Worm (Caenorhabditis elegans) whole organism, young adult: ENCODE data around the gene dnc-1.

ENCODE experiments used
- B0035.1 ChIP-seq: sonication (generic microtip); optimal IDR thresholded peaks from 2 replicates; lab custom pipeline; 2016; ENCODE audit warnings: missing genetic modification characterization, mild to moderate bottlenecking, missing compliant biosample characterization, missing genotype, missing genetic modification reagents
- F10E7.11 ChIP-seq: sonication (generic microtip); optimal IDR thresholded peaks from 2 replicates; lab custom pipeline; 2017; ENCODE audit warnings: mild to moderate bottlenecking, missing genetic modification characterization, moderate library complexity, missing compliant biosample characterization
- F37B4.10 ChIP-seq: fragments of 200-800 bp; sonication (Bioruptor generic); IDR thresholded peaks from 2 replicates; pipeline ENCODE4 v1.3.6; 2022; ENCODE audit warnings: missing genetic modification characterization, missing compliant biosample characterization
- F55B11.4 ChIP-seq: sonication (generic microtip); optimal IDR thresholded peaks from 2 replicates; lab custom pipeline; 2016; ENCODE audit warnings: missing compliant biosample characterization, missing genetic modification characterization, borderline replicate concordance; ENCODE audit not compliant: insufficient read depth
- F57A8.1 ChIP-seq: fragments of 200-800 bp; sonication (Bioruptor generic); optimal IDR thresholded peaks from 2 replicates; lab custom pipeline; 2018; ENCODE audit warnings: mild to moderate bottlenecking, missing genetic modification characterization, moderate library complexity, missing compliant biosample characterization
- F57C9.4 ChIP-seq: sonication (generic microtip); optimal IDR thresholded peaks from 2 replicates; lab custom pipeline; 2017; ENCODE audit warnings: mild to moderate bottlenecking, missing genetic modification characterization, missing compliant biosample characterization
- T07F8.4 ChIP-seq: sonication (generic microtip); optimal IDR thresholded peaks from 2 replicates; lab custom pipeline; 2016; ENCODE audit warnings: mild to moderate bottlenecking, missing genetic modification characterization, moderate library complexity, missing compliant biosample characterization
- Y53G8AR.9 ChIP-seq: fragments of 200-800 bp; sonication (Bioruptor generic); conservative IDR thresholded peaks from 2 replicates; pipeline ENCODE4 v1.3.6; 2022; ENCODE audit warnings: missing genetic modification reagents, missing genetic modification characterization, missing compliant biosample characterization
- Y95B8A.8 ChIP-seq: fragments of 200-800 bp; sonication (Bioruptor generic); IDR thresholded peaks from 2 replicates; pipeline ENCODE4 v1.3.6; 2022; ENCODE audit warnings: missing genetic modification reagents, missing genetic modification characterization, missing compliant biosample characterization
- ZK185.1 ChIP-seq: sonication (generic microtip); optimal IDR thresholded peaks from 2 replicates; lab custom pipeline; 2016; ENCODE audit warnings: mild to moderate bottlenecking, missing genetic modification characterization, missing compliant biosample characterization; ENCODE audit not compliant: poor library complexity, severe bottlenecking
- attf-5 ChIP-seq: fragments of 200-800 bp; sonication (Bioruptor generic); optimal IDR thresholded peaks from 2 replicates; lab custom pipeline; 2018; ENCODE audit warnings: mild to moderate bottlenecking, missing genetic modification characterization, missing compliant biosample characterization
- bed-2 ChIP-seq: fragments of 200-800 bp; sonication (Bioruptor generic); IDR thresholded peaks from 2 replicates; pipeline ENCODE4 v1.3.6; 2022; ENCODE audit warnings: missing genetic modification reagents, missing genetic modification characterization, missing compliant biosample characterization
- ccch-3 ChIP-seq: fragments of 200-800 bp; sonication (Bioruptor generic); optimal IDR thresholded peaks from 2 replicates; lab custom pipeline; 2018; ENCODE audit warnings: mild to moderate bottlenecking, missing genetic modification characterization, missing compliant biosample characterization
- ceh-58 ChIP-seq: fragments of 200-800 bp; sonication (Bioruptor generic); IDR thresholded peaks from 2 replicates; pipeline ENCODE4 v1.3.6; 2022; ENCODE audit warnings: missing genetic modification characterization, missing compliant biosample characterization
- efl-1 ChIP-seq: fragments of 150-350 bp; optimal IDR thresholded peaks from 2 replicates; lab custom pipeline; 2014; ENCODE audit warnings: missing biosample characterization, missing genetic modification reagents, missing genetic modification characterization
- hlh-26 ChIP-seq: fragments of 200-800 bp; sonication (Bioruptor generic); conservative IDR thresholded peaks from 2 replicates; pipeline ENCODE4 v1.3.6; 2022; ENCODE audit warnings: missing genetic modification reagents, missing genetic modification characterization, missing compliant biosample characterization
- hrde-1 ChIP-seq: sonication (generic microtip); optimal IDR thresholded peaks from 2 replicates; lab custom pipeline; 2016; ENCODE audit warnings: missing genetic modification characterization, mild to moderate bottlenecking, missing compliant biosample characterization, moderate library complexity, missing genotype, missing genetic modification reagents, borderline replicate concordance
- lag-1 ChIP-seq: fragments of 200-800 bp; sonication (Bioruptor generic); IDR thresholded peaks from 2 replicates; pipeline ENCODE4 v1.3.6; 2022; ENCODE audit warnings: missing genetic modification reagents, missing genetic modification characterization, missing compliant biosample characterization
- lin-35 ChIP-seq, 3 experiments: fragments of 150-350 bp in 2 of 3; sonication (generic microtip) in 1 of 3; optimal IDR thresholded peaks; 2 replicates each; lab custom pipeline; 2014 to 2018; ENCODE audit warnings: missing biosample characterization in 3 of 3, missing genetic modification characterization in 3 of 3, missing genetic modification reagents in 3 of 3
- lin-40 ChIP-seq: sonication (generic microtip); optimal IDR thresholded peaks from 2 replicates; lab custom pipeline; 2016; ENCODE audit warnings: missing genetic modification characterization, mild to moderate bottlenecking, missing compliant biosample characterization, missing genotype, missing genetic modification reagents
- madf-10 ChIP-seq: sonication (generic microtip); optimal IDR thresholded peaks from 2 replicates; lab custom pipeline; 2016; ENCODE audit warnings: mild to moderate bottlenecking, missing genetic modification characterization, missing compliant biosample characterization
- madf-3 ChIP-seq: fragments of 200-800 bp; sonication (Bioruptor generic); IDR thresholded peaks from 2 replicates; pipeline ENCODE4 v1.3.6; 2022; ENCODE audit warnings: missing genetic modification reagents, missing genetic modification characterization, missing compliant biosample characterization
- madf-8 ChIP-seq: fragments of 200-800 bp; sonication (Bioruptor generic); conservative IDR thresholded peaks from 2 replicates; pipeline ENCODE4 v1.3.6; 2022; ENCODE audit warnings: missing genetic modification reagents, missing genetic modification characterization, missing compliant biosample characterization
- mes-4 ChIP-seq: sonication (generic microtip); optimal IDR thresholded peaks from 2 replicates; lab custom pipeline; 2016; ENCODE audit warnings: missing genotype, missing genetic modification characterization, missing compliant biosample characterization
- nfya-1 ChIP-seq: sonication (generic microtip); optimal IDR thresholded peaks from 2 replicates; lab custom pipeline; 2017; ENCODE audit warnings: antibody characterized with exemption, missing compliant biosample characterization, missing genetic modification characterization, borderline replicate concordance; ENCODE audit not compliant: insufficient read depth
- nfyb-1 ChIP-seq: fragments of 200-800 bp; sonication (Bioruptor generic); IDR thresholded peaks from 2 replicates; pipeline ENCODE4 v1.3.6; 2022; ENCODE audit warnings: missing genetic modification reagents, missing genetic modification characterization, missing compliant biosample characterization
- nhr-90 ChIP-seq: sonication (generic microtip); optimal IDR thresholded peaks from 2 replicates; lab custom pipeline; 2016; ENCODE audit warnings: missing genotype, mild to moderate bottlenecking, missing genetic modification characterization, missing compliant biosample characterization
- repo-1 ChIP-seq: sonication (generic microtip); optimal IDR thresholded peaks from 2 replicates; lab custom pipeline; 2017; ENCODE audit warnings: mild to moderate bottlenecking, missing genetic modification characterization, missing compliant biosample characterization
- sdz-38 ChIP-seq: sonication (generic microtip); optimal IDR thresholded peaks from 2 replicates; lab custom pipeline; 2016; ENCODE audit warnings: missing genotype, missing genetic modification characterization, missing compliant biosample characterization
- snpc-1.1 ChIP-seq: sonication (generic microtip); optimal IDR thresholded peaks from 2 replicates; lab custom pipeline; 2017; ENCODE audit warnings: missing genetic modification characterization, mild to moderate bottlenecking, missing compliant biosample characterization, antibody characterized with exemption, moderate library complexity, missing genotype, missing genetic modification reagents; ENCODE audit not compliant: insufficient read depth
- snpc-1.3 ChIP-seq: sonication (generic microtip); optimal IDR thresholded peaks from 2 replicates; lab custom pipeline; 2017; ENCODE audit warnings: missing genetic modification characterization, mild to moderate bottlenecking, missing compliant biosample characterization, antibody characterized with exemption, moderate library complexity, missing genotype, missing genetic modification reagents; ENCODE audit not compliant: insufficient read depth
- somi-1 ChIP-seq: fragments of 200-800 bp; sonication (Bioruptor generic); optimal IDR thresholded peaks from 2 replicates; lab custom pipeline; 2018; ENCODE audit warnings: mild to moderate bottlenecking, missing genetic modification characterization, missing compliant biosample characterization
- tbp1 ChIP-seq: fragments of 200-800 bp; sonication (Bioruptor generic); optimal IDR thresholded peaks from 2 replicates; lab custom pipeline; 2018; ENCODE audit warnings: mild to moderate bottlenecking, missing genetic modification characterization, missing compliant biosample characterization
- zfh-2 ChIP-seq: fragments of 200-800 bp; sonication (Bioruptor generic); conservative IDR thresholded peaks from 2 replicates; pipeline ENCODE4 v1.3.6; 2022; ENCODE audit warnings: missing genetic modification reagents, missing genetic modification characterization, missing compliant biosample characterization
- ztf-25 ChIP-seq: fragments of 200-800 bp; sonication (Bioruptor generic); IDR thresholded peaks from 2 replicates; pipeline ENCODE4 v1.3.6; 2022; ENCODE audit warnings: missing genetic modification reagents, missing genetic modification characterization, missing compliant biosample characterization
- ztf-3 ChIP-seq: fragments of 200-800 bp; sonication (Bioruptor generic); optimal IDR thresholded peaks from 2 replicates; lab custom pipeline; 2018; ENCODE audit warnings: mild to moderate bottlenecking, missing genetic modification characterization, missing compliant biosample characterization

Gene dnc-1

ce11 chrIV:10898160-10898559 is 34.8 kb downstream of the dnc-1 start:
- TF ChIP-seq nfyb-1 (no peak), lin-35 (GFP tag; optimal IDR thresholded peaks at IDR 0.05; lab: Kevin White, UChicago) (no peak), ccch-3 (GFP tag; lab: Kevin White, UChicago) (no peak), nhr-90 (tag; lab: Kevin White, UChicago) (no peak), madf-3 (GFP tag; lab: Robert Waterston, UW) (no peak), ztf-3 (GFP tag; lab: Kevin White, UChicago) (no peak), tbp1 (GFP tag; lab: Kevin White, UChicago) (no peak), lag-1 (GFP tag; lab: Robert Waterston, UW) (no peak), madf-8 (no peak)
- TF ChIP-seq, all 124 proteins: peak for 0

- TF ChIP-seq T07F8.4 (no peak), ZK185.1 (tag; lab: Kevin White, UChicago) (no peak), F57C9.4 (tag; lab: Kevin White, UChicago) (no peak), hlh-26 (GFP tag; lab: Robert Waterston, UW) (no peak), snpc-1.1 (tag; lab: Kevin White, UChicago) (no peak), efl-1 (no peak), mes-4 (tag; lab: Kevin White, UChicago) (no peak), lin-40 (tag; lab: Kevin White, UChicago) (no peak), bed-2 (no peak), B0035.1 (tag; lab: Kevin White, UChicago) (no peak), F37B4.10 (GFP tag; lab: Robert Waterston, UW) (no peak), Y95B8A.8 (GFP tag; lab: Robert Waterston, UW) (no peak), lin-35 (GFP tag; optimal IDR thresholded peaks at IDR 0.05; lab: Kevin White, UChicago) (no peak), Y53G8AR.9 (GFP tag; lab: Robert Waterston, UW) (no peak), hrde-1 (tag; lab: Kevin White, UChicago) (no peak)
Observed at ce11 chrIV:10896512-10896911, 36.5 kb downstream of the dnc-1 start, which contains the start of gene srlf-13. TSS of gene srlf-13 (minus strand) at chrIV:10896612.

- no peak for TF ChIP-seq somi-1 (GFP tag; lab: Kevin White, UChicago)
- TF ChIP-seq B0035.1 (tag; lab: Kevin White, UChicago), result no peak
- no peak for TF ChIP-seq F57C9.4 (tag; lab: Kevin White, UChicago)
- TF ChIP-seq snpc-1.3 (tag; lab: Kevin White, UChicago), result no peak
- no peak for TF ChIP-seq F55B11.4
- no peak for TF ChIP-seq attf-5
- no peak for TF ChIP-seq madf-10 (tag; lab: Kevin White, UChicago)
- no peak for TF ChIP-seq nfya-1 (tag; lab: Kevin White, UChicago)
- TF ChIP-seq F10E7.11, result no peak
- no peak for TF ChIP-seq F57A8.1 (GFP tag; lab: Kevin White, UChicago)
- no peak for TF ChIP-seq sdz-38 (tag; lab: Kevin White, UChicago)
- TF ChIP-seq ceh-58 (GFP tag; lab: Robert Waterston, UW), result no peak
- no peak for TF ChIP-seq zfh-2 (GFP tag; lab: Robert Waterston, UW)
- no peak for TF ChIP-seq ztf-25 (GFP tag; lab: Robert Waterston, UW)
- TF ChIP-seq repo-1 (tag; lab: Kevin White, UChicago), result no peak
Observed at ce11 chrIV:10894255-10894654, 38.7 kb downstream of the dnc-1 start, which contains the start of gene srlf-14. TSS of gene srlf-14 (minus strand) at chrIV:10894355.
